Fruit fly (Drosophila melanogaster): ENCODE data around the gene Lmpt.

DNA sequence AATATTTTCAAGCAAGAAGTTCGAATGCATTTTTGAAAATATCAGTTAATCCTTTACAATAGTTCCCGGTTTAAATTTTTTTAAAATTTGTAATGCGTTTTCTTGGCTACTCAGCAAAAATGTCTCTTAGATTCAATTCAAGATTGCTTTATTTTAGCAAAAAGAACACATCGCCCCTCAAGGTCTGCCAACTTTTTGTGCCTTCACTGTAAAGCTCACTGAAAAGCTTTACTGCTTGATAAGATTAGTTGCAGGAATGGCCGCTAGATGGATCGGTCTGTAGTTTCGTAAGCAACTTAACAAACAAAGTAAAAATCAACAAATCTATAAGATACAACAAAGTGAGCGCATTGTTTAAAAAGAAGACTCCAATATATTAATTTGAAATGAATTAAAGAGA is 18.9 kb downstream of the Lmpt start:
- TF ChIP-seq kay (GFP tag; ENCODE audit: borderline replicate concordance) (no peak), CG14711 (tag; optimal IDR thresholded peaks at IDR 0.05) (no peak), cnc (optimal IDR thresholded peaks at IDR 0.05) (no peak), cic (GFP tag; optimal IDR thresholded peaks at IDR 0.05) (no peak), Hr96 (GFP tag; optimal IDR thresholded peaks at IDR 0.05) (no peak), CG12768 (GFP tag; optimal IDR thresholded peaks at IDR 0.05) (no peak), pad (GFP tag; optimal IDR thresholded peaks at IDR 0.05) (no peak), CG11617 (GFP tag; optimal IDR thresholded peaks at IDR 0.05) (no peak), CG33017 (tag; optimal IDR thresholded peaks at IDR 0.05) (no peak), CG7101 (tag; optimal IDR thresholded peaks at IDR 0.05) (no peak), CG1620 (GFP tag; optimal IDR thresholded peaks at IDR 0.05) (no peak), CG5204 (GFP tag; optimal IDR thresholded peaks at IDR 0.05) (no peak), Crg-1 (GFP tag; optimal IDR thresholded peaks at IDR 0.05) (no peak), toe (GFP tag; optimal IDR thresholded peaks at IDR 0.05) (no peak)
